Fruit fly (Drosophila melanogaster) whole organism, wandering third instar larva: ENCODE measurements around the gene mRpL16.

ENCODE experiments used
- Abd-B ChIP-seq: fragments of >200 bp; optimal IDR thresholded peaks from 2 replicates; lab custom pipeline; 2017; ENCODE audit warnings: missing biosample characterization, missing genetic modification characterization
- CG32264 ChIP-seq: fragments of 200-800 bp; sonication (Bioruptor generic); optimal IDR thresholded peaks from 2 replicates; lab custom pipeline; 2016; ENCODE audit warnings: missing biosample characterization, missing genetic modification characterization
- CG9705 ChIP-seq: fragments of 200-800 bp; sonication (Bioruptor generic); optimal IDR thresholded peaks from 2 replicates; lab custom pipeline; 2018; ENCODE audit warnings: missing biosample characterization, mild to moderate bottlenecking, missing genetic modification characterization
- CrebA ChIP-seq: fragments of 200-800 bp; sonication (Bioruptor generic); optimal IDR thresholded peaks from 2 replicates; lab custom pipeline; 2016; ENCODE audit warnings: missing biosample characterization, mild to moderate bottlenecking, missing genetic modification characterization, borderline replicate concordance
- Dfd ChIP-seq: fragments of >200 bp; optimal IDR thresholded peaks from 2 replicates; lab custom pipeline; 2017; ENCODE audit warnings: missing biosample characterization, missing genetic modification characterization
- GATAd ChIP-seq: sonication (Bioruptor generic); optimal IDR thresholded peaks from 2 replicates; lab custom pipeline; 2016; ENCODE audit warnings: missing biosample characterization, missing genetic modification characterization
- HLH106 ChIP-seq: fragments of 200-800 bp; optimal IDR thresholded peaks from 3 replicates; lab custom pipeline; 2019; ENCODE audit warnings: missing biosample characterization, mild to moderate bottlenecking, missing genetic modification characterization, moderate library complexity
- Hnf4 ChIP-seq: fragments of 200-800 bp; sonication (Bioruptor generic); optimal IDR thresholded peaks from 2 replicates; lab custom pipeline; 2016; ENCODE audit warnings: missing biosample characterization, mild to moderate bottlenecking, missing genetic modification characterization
- Hr78 ChIP-seq: fragments of >200 bp; optimal IDR thresholded peaks from 2 replicates; lab custom pipeline; 2017; ENCODE audit warnings: missing biosample characterization, missing genetic modification characterization
- Hr83 ChIP-seq: fragments of 200-300 bp; sonication (Bioruptor generic); optimal IDR thresholded peaks from 2 replicates; lab custom pipeline; 2016; ENCODE audit warnings: missing biosample characterization, mild to moderate bottlenecking, missing genetic modification characterization, moderate library complexity; ENCODE audit not compliant: poor library complexity, severe bottlenecking
- Jra ChIP-seq: sonication (Bioruptor generic); optimal IDR thresholded peaks from 2 replicates; lab custom pipeline; 2016; ENCODE audit warnings: missing biosample characterization, missing genetic modification characterization
- Mio ChIP-seq: sonication (Bioruptor generic); optimal IDR thresholded peaks from 2 replicates; lab custom pipeline; 2016; ENCODE audit warnings: missing biosample characterization, missing genetic modification characterization
- Myc ChIP-seq: fragments of >200 bp; optimal IDR thresholded peaks from 2 replicates; lab custom pipeline; 2017
- N ChIP-seq: fragments of >200 bp; optimal IDR thresholded peaks from 2 replicates; lab custom pipeline; 2018; ENCODE audit warnings: missing biosample characterization, missing external identifiers, missing genetic modification characterization
- OdsH ChIP-seq: fragments of 200-800 bp; sonication (Bioruptor generic); optimal IDR thresholded peaks from 2 replicates; lab custom pipeline; 2016; ENCODE audit warnings: missing biosample characterization, mild to moderate bottlenecking, missing genetic modification characterization
- Rel ChIP-seq, 2 experiments: fragments of 200-800 bp; sonication (Bioruptor generic) in 1 of 2; optimal IDR thresholded peaks; 2 replicates in 1 of 2; 3 replicates in 1 of 2; lab custom pipeline; 2016 to 2019; ENCODE audit warnings: mild to moderate bottlenecking in 2 of 2, missing biosample characterization in 2 of 2, missing genetic modification characterization in 2 of 2, moderate library complexity in 1 of 2
- Sp1 ChIP-seq: fragments of 200-800 bp; sonication (Bioruptor generic); optimal IDR thresholded peaks from 3 replicates; lab custom pipeline; 2019; ENCODE audit warnings: missing biosample characterization, mild to moderate bottlenecking, missing genetic modification characterization, moderate library complexity
- Vsx2 ChIP-seq: fragments of 200-300, 225-300 bp; sonication (Bioruptor generic); optimal IDR thresholded peaks from 2 replicates; lab custom pipeline; 2018; ENCODE audit warnings: missing biosample characterization, missing genetic modification characterization; ENCODE audit not compliant: partially characterized antibody
- br ChIP-seq: fragments of 200-800 bp; sonication (Bioruptor generic); optimal IDR thresholded peaks from 2 replicates; lab custom pipeline; 2016; ENCODE audit warnings: missing biosample characterization, missing genetic modification characterization
- dl ChIP-seq, 2 experiments: fragments of 175-275, 200-275 bp in 1 of 2; fragments of 200-275 bp in 1 of 2; sonication (Bioruptor generic); optimal IDR thresholded peaks; lab custom pipeline; 2018; ENCODE audit warnings: mild to moderate bottlenecking in 2 of 2, missing biosample characterization in 2 of 2, missing genetic modification characterization in 2 of 2, moderate library complexity in 2 of 2; ENCODE audit not compliant: partially characterized antibody in 2 of 2, insufficient read depth in 1 of 2
- dmrt93B ChIP-seq: fragments of 200-800 bp; sonication (Bioruptor generic); optimal IDR thresholded peaks from 2 replicates; lab custom pipeline; 2018; ENCODE audit warnings: missing biosample characterization, mild to moderate bottlenecking, missing genetic modification characterization
- ey ChIP-seq: fragments of 200-800 bp; sonication (Bioruptor generic); optimal IDR thresholded peaks from 2 replicates; lab custom pipeline; 2016; ENCODE audit warnings: missing biosample characterization, missing genetic modification characterization
- foxo ChIP-seq, 2 experiments: fragments of 200-800 bp; sonication (Bioruptor generic); optimal IDR thresholded peaks; 2 replicates in 1 of 2; 3 replicates in 1 of 2; lab custom pipeline; 2016 to 2017; ENCODE audit warnings: missing biosample characterization in 2 of 2, missing genetic modification characterization in 2 of 2
- fru ChIP-seq: fragments of 200-800 bp; sonication (Bioruptor generic); optimal IDR thresholded peaks from 3 replicates; lab custom pipeline; 2016; ENCODE audit warnings: missing biosample characterization, mild to moderate bottlenecking, missing genetic modification characterization
- h ChIP-seq: fragments of 200-800 bp; sonication (Bioruptor generic); optimal IDR thresholded peaks from 3 replicates; lab custom pipeline; 2016; ENCODE audit warnings: missing biosample characterization, mild to moderate bottlenecking, missing genetic modification characterization
- jim ChIP-seq: fragments of 175-275, 200-325 bp; sonication (Bioruptor generic); optimal IDR thresholded peaks from 2 replicates; lab custom pipeline; 2016; ENCODE audit warnings: missing biosample characterization, mild to moderate bottlenecking, missing genetic modification characterization
- lola ChIP-seq: fragments of >200 bp; optimal IDR thresholded peaks from 2 replicates; lab custom pipeline; 2017; ENCODE audit warnings: missing biosample characterization, missing genetic modification characterization
- pan ChIP-seq: fragments of >200 bp; optimal IDR thresholded peaks from 2 replicates; lab custom pipeline; 2017
- psq ChIP-seq: fragments of 200-800 bp; sonication (Bioruptor generic); optimal IDR thresholded peaks from 3 replicates; lab custom pipeline; 2017; ENCODE audit warnings: missing biosample characterization, mild to moderate bottlenecking, missing genetic modification characterization, moderate library complexity
- rgr ChIP-seq: fragments of 200-800 bp; sonication (Bioruptor generic); optimal IDR thresholded peaks from 3 replicates; lab custom pipeline; 2016; ENCODE audit warnings: missing biosample characterization, mild to moderate bottlenecking, missing genetic modification characterization
- sage ChIP-seq: fragments of 200-800 bp; sonication (Bioruptor generic); optimal IDR thresholded peaks from 2 replicates; lab custom pipeline; 2016; ENCODE audit warnings: missing biosample characterization, mild to moderate bottlenecking, missing genetic modification characterization
- sv ChIP-seq: fragments of 200-800 bp; sonication (Bioruptor generic); optimal IDR thresholded peaks from 3 replicates; lab custom pipeline; 2016; ENCODE audit warnings: missing biosample characterization, missing genetic modification characterization
- tai ChIP-seq: sonication (Bioruptor generic); optimal IDR thresholded peaks from 2 replicates; lab custom pipeline; 2016; ENCODE audit warnings: missing biosample characterization, missing genetic modification characterization
- usp ChIP-seq: fragments of >200 bp; optimal IDR thresholded peaks from 2 replicates; lab custom pipeline; 2017; ENCODE audit warnings: missing biosample characterization, missing genetic modification characterization
- woc ChIP-seq: sonication (Bioruptor generic); optimal IDR thresholded peaks from 2 replicates; lab custom pipeline; 2016; ENCODE audit warnings: missing biosample characterization, mild to moderate bottlenecking, missing genetic modification characterization

Gene mRpL16

dm6 chrX:1856605-1857004, 33.5 kb upstream of the mRpL16 start:
- TF ChIP-seq jim (no peak), usp (GFP tag; lab: Kevin White, UChicago) (no peak), Dfd (GFP tag; lab: Kevin White, UChicago) (no peak), CG32264 (GFP tag; lab: Kevin White, UChicago) (no peak), br (GFP tag; lab: Kevin White, UChicago) (no peak), tai (GFP tag; lab: Kevin White, UChicago) (no peak), CG9705 (no peak), woc (GFP tag; lab: Kevin White, UChicago) (no peak), Myc (lab: Kevin White, UChicago) (no peak), CrebA (GFP tag; lab: Kevin White, UChicago) (no peak), Sp1 (GFP tag; lab: Kevin White, UChicago) (no peak), GATAd (GFP tag; lab: Kevin White, UChicago) (no peak), Hnf4 (no peak), Hr78 (GFP tag; lab: Kevin White, UChicago) (no peak), lola (GFP tag; lab: Kevin White, UChicago) (no peak), pan (lab: Kevin White, UChicago) (no peak), sage (no peak), Hr83 (GFP tag; lab: Kevin White, UChicago) (no peak)

dm6 chrX:1858867-1859266, 31.2 kb upstream of the mRpL16 start, which contains the start of gene Lamtor5:
TSS of gene Lamtor5 (minus strand) at chrX:1858971.
- TF ChIP-seq rgr (GFP tag; lab: Kevin White, UChicago) (peak; percentile 39), GATAd (GFP tag; lab: Kevin White, UChicago) (no peak), sage (no peak), sv (no peak), Jra (GFP tag; lab: Kevin White, UChicago) (peak; percentile 34), Abd-B (no peak), Rel (GFP tag; optimal IDR thresholded peaks at IDR 0.05; lab: Kevin White, UChicago) (no peak), Rel (tag; optimal IDR thresholded peaks at IDR 0.05; lab: Kevin White, UChicago) (peak; percentile 43), dmrt93B (GFP tag; lab: Kevin White, UChicago) (no peak), br (GFP tag; lab: Kevin White, UChicago) (peak; percentile 19), ey (GFP tag; lab: Kevin White, UChicago) (peak; percentile 35), Myc (lab: Kevin White, UChicago) (no peak), N (GFP tag; lab: Kevin White, UChicago) (no peak), dl (GFP tag; optimal IDR thresholded peaks at IDR 0.05; lab: Kevin White, UChicago; ENCODE audit: insufficient read depth in 1 of 2, partially characterized antibody in 2 of 2) (no peak), woc (GFP tag; lab: Kevin White, UChicago) (peak; percentile 68), Sp1 (GFP tag; lab: Kevin White, UChicago) (peak; percentile 51), usp (GFP tag; lab: Kevin White, UChicago) (no peak), psq (GFP tag; lab: Kevin White, UChicago) (peak; percentile 36), Vsx2 (GFP tag; lab: Kevin White, UChicago) (no peak), Hnf4 (peak; percentile 58), foxo (GFP tag; optimal IDR thresholded peaks at IDR 0.05; lab: Kevin White, UChicago) (peak in 1 of 2 experiments; percentile 50), HLH106 (tag; lab: Kevin White, UChicago) (peak; percentile 57), h (GFP tag; lab: Kevin White, UChicago) (peak; percentile 54), Hr83 (GFP tag; lab: Kevin White, UChicago) (peak; percentile 1), fru (peak; percentile 54), CrebA (GFP tag; lab: Kevin White, UChicago) (no peak)

dm6 chrX:1861620-1862184, 28.4 kb upstream of the mRpL16 start, which contains the start of gene deltaCOP:
TSS of gene deltaCOP (minus strand) at chrX:1861790.
- peak; percentile 89 for TF ChIP-seq br (GFP tag; lab: Kevin White, UChicago)
- TF ChIP-seq rgr (GFP tag; lab: Kevin White, UChicago), result peak; percentile 91
- peak; percentile 72 for TF ChIP-seq Sp1 (GFP tag; lab: Kevin White, UChicago)
- peak; percentile 97 for TF ChIP-seq woc (GFP tag; lab: Kevin White, UChicago)
- peak; percentile 53 for TF ChIP-seq CG32264 (GFP tag; lab: Kevin White, UChicago)
- TF ChIP-seq Jra (GFP tag; lab: Kevin White, UChicago), result no peak
- no peak for TF ChIP-seq Dfd (GFP tag; lab: Kevin White, UChicago)
- TF ChIP-seq Hr83 (GFP tag; lab: Kevin White, UChicago), result peak; percentile 56
- no peak for TF ChIP-seq Rel (GFP tag; optimal IDR thresholded peaks at IDR 0.05; lab: Kevin White, UChicago)
- TF ChIP-seq Rel (tag; optimal IDR thresholded peaks at IDR 0.05; lab: Kevin White, UChicago), result peak; percentile 65
- TF ChIP-seq psq (GFP tag; lab: Kevin White, UChicago), result peak; percentile 82
- TF ChIP-seq tai (GFP tag; lab: Kevin White, UChicago), result no peak
- TF ChIP-seq Abd-B, result no peak
- TF ChIP-seq h (GFP tag; lab: Kevin White, UChicago), result peak; percentile 93
- no peak for TF ChIP-seq jim
- TF ChIP-seq Hnf4, result no peak
- TF ChIP-seq OdsH (GFP tag; lab: Kevin White, UChicago), result peak; percentile 87
- TF ChIP-seq foxo (GFP tag; optimal IDR thresholded peaks at IDR 0.05; lab: Kevin White, UChicago), result peak; percentile 19 to 92
- no peak for TF ChIP-seq dl (GFP tag; optimal IDR thresholded peaks at IDR 0.05; lab: Kevin White, UChicago; ENCODE audit: insufficient read depth in 1 of 2, partially characterized antibody in 2 of 2)
- peak; percentile 51 for TF ChIP-seq CG9705
- TF ChIP-seq HLH106 (tag; lab: Kevin White, UChicago), result peak; percentile 81
- TF ChIP-seq ey (GFP tag; lab: Kevin White, UChicago), result peak; percentile 91
- peak; percentile 39 for TF ChIP-seq Mio (GFP tag; lab: Kevin White, UChicago)
- TF ChIP-seq sv, result peak; percentile 79
- TF ChIP-seq Myc (lab: Kevin White, UChicago), result peak; percentile 40
- TF ChIP-seq GATAd (GFP tag; lab: Kevin White, UChicago), result no peak
